Fruit fly (Drosophila melanogaster): Measurements from ENCODE around the gene mbf1.

The mbf1 gene

DNA sequence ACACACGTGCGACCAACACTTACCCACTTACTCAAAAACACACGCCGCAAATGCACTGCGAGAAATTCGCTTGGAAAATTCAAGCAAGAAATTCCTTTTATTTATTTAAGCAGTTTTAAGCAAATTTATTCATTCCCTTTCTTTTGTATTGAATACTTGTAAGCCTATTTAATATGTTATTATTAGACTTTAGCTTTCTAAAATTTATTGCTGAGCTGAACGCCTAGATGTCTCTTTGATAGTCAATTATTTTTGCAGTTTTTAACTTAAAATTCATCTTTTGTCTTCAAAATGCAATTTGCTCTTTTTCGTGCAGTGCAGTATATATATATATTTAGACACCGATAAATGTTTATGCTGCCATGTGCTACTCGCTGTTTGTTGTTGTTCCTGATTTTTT, 40.3 kb upstream of the mbf1 start (continued):
- TF ChIP-seq E2f1 (GFP tag; IDR thresholded peaks at IDR 0.05) (peak; percentile 54), Sox102F (GFP tag; optimal IDR thresholded peaks at IDR 0.05) (peak; percentile 88), gcm2 (GFP tag; optimal IDR thresholded peaks at IDR 0.05) (peak; percentile 52), CoRest (tag; optimal IDR thresholded peaks at IDR 0.05) (peak; percentile 92), Sry-β (GFP tag; optimal IDR thresholded peaks at IDR 0.05) (no peak), CG1529 (GFP tag; optimal IDR thresholded peaks at IDR 0.05) (peak; percentile 78), cato (GFP tag; optimal IDR thresholded peaks at IDR 0.05; ENCODE audit: borderline replicate concordance) (peak; percentile 52), Scr (GFP tag; IDR thresholded peaks at IDR 0.05; ENCODE audit: partially characterized antibody) (no peak), ase (GFP tag; IDR thresholded peaks at IDR 0.05) (0 out of 3 replicates have a peak, but pooled peaks have one; percentile 40), CG10565 (GFP tag; optimal IDR thresholded peaks at IDR 0.05) (peak; percentile 18), cg (GFP tag; optimal IDR thresholded peaks at IDR 0.05) (peak; percentile 35), mirr (GFP tag; optimal IDR thresholded peaks at IDR 0.05) (no peak), CG9817 (tag; optimal IDR thresholded peaks at IDR 0.05) (peak; percentile 86), CG9797 (GFP tag; optimal IDR thresholded peaks at IDR 0.05) (no peak), CG9609 (GFP tag; optimal IDR thresholded peaks at IDR 0.05) (no peak), Asciz (GFP tag; optimal IDR thresholded peaks at IDR 0.05) (peak; percentile 78), hth (optimal IDR thresholded peaks at IDR 0.05) (no peak), slp2 (GFP tag; optimal IDR thresholded peaks at IDR 0.05) (peak; percentile 60), odd (GFP tag; optimal IDR thresholded peaks at IDR 0.05) (peak; percentile 60), stwl (tag; optimal IDR thresholded peaks at IDR 0.05) (no peak), pita (GFP tag; optimal IDR thresholded peaks at IDR 0.05) (no peak), kah (GFP tag; optimal IDR thresholded peaks at IDR 0.05) (peak; percentile 53), CG17568 (GFP tag; optimal IDR thresholded peaks at IDR 0.05) (peak; percentile 57), CG4617 (GFP tag; optimal IDR thresholded peaks at IDR 0.05; ENCODE audit: borderline replicate concordance) (peak; percentile 37), tx (GFP tag; optimal IDR thresholded peaks at IDR 0.05) (peak; percentile 58), Bgb (GFP tag; IDR thresholded peaks at IDR 0.05; ENCODE audit: partially characterized antibody) (no peak), HLH4C (GFP tag; IDR thresholded peaks at IDR 0.05; ENCODE audit: partially characterized antibody) (no peak), z (GFP tag; IDR thresholded peaks at IDR 0.05) (no peak), CG11247 (GFP tag; IDR thresholded peaks at IDR 0.05) (0 out of 2 replicates have a peak, but pooled peaks have one; percentile 37), nerfin-1 (tag; optimal IDR thresholded peaks at IDR 0.05) (peak; percentile 76), CG10543 (GFP tag; optimal IDR thresholded peaks at IDR 0.05) (peak; percentile 81), CG31441 (GFP tag; IDR thresholded peaks at IDR 0.05) (peak; percentile 88), B-H1 (GFP tag; IDR thresholded peaks at IDR 0.05) (peak; percentile 51; the same call in 2 of the 3 replicates), CG18764 (GFP tag; optimal IDR thresholded peaks at IDR 0.05) (peak; percentile 59), ham (GFP tag; IDR thresholded peaks at IDR 0.05) (no peak), pnt (GFP tag; optimal IDR thresholded peaks at IDR 0.05) (peak; percentile 62), CG31224 (GFP tag; IDR thresholded peaks at IDR 0.05) (peak; percentile 35; the same call in 1 of the 2 replicates), ind (GFP tag; optimal IDR thresholded peaks at IDR 0.05) (peak; percentile 76), Dek (tag; optimal IDR thresholded peaks at IDR 0.05) (peak; percentile 68), nerfin-2 (GFP tag; IDR thresholded peaks at IDR 0.05; ENCODE audit: partially characterized antibody) (no peak), Rx (GFP tag; IDR thresholded peaks at IDR 0.05) (peak; percentile 40; the same call in 1 of the 2 replicates), repo (GFP tag; optimal IDR thresholded peaks at IDR 0.05) (peak; percentile 11), Optix (GFP tag; IDR thresholded peaks at IDR 0.05) (no peak), CG6765 (GFP tag; optimal IDR thresholded peaks at IDR 0.05) (peak; percentile 40), h (optimal IDR thresholded peaks at IDR 0.05) (no peak), Bdp1 (GFP tag; optimal IDR thresholded peaks at IDR 0.05) (no peak), dysf (GFP tag; IDR thresholded peaks at IDR 0.05) (peak; percentile 87), CG30020 (tag; optimal IDR thresholded peaks at IDR 0.05) (no peak), Nf-YC (tag; optimal IDR thresholded peaks at IDR 0.05) (peak; percentile 57), nmo (GFP tag; optimal IDR thresholded peaks at IDR 0.05) (peak; percentile 91), Lhr (GFP tag; optimal IDR thresholded peaks at IDR 0.05) (peak; percentile 27)

Measured in whole organism, embryonic.